Fruit fly (Drosophila melanogaster): ENCODE results near the gene Rop.

DNA sequence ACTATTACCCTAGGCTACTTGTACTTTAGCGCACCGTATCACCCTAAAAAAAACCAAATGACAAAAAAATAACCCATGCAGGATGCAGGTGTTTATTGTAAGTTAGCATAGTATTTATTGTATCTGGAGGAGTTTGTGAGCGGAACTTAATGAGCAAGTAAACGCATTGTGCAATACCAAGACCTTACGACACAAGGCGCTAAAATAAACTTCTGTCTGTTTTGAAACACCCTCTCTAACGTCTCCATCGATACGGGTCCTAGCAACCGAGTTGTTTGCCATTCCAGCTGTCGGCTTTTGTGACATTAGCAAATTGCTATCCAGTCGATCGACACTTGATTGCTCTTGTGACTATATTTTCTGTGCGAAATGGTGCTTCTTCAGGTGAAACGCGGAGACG, 34.8 kb upstream of the Rop start, which contains the start of gene CG18675:
- no peak for TF ChIP-seq Sry-δ (GFP tag; optimal IDR thresholded peaks at IDR 0.05)
- no peak for TF ChIP-seq usp (GFP tag; optimal IDR thresholded peaks at IDR 0.05)
- TF ChIP-seq CG31388 (GFP tag; optimal IDR thresholded peaks at IDR 0.05), result no peak
- TF ChIP-seq sug (tag; optimal IDR thresholded peaks at IDR 0.05), result no peak
- TF ChIP-seq Aef1 (GFP tag; IDR thresholded peaks at IDR 0.05), result no peak
- no peak for TF ChIP-seq hth (optimal IDR thresholded peaks at IDR 0.05)
- TF ChIP-seq unpg (GFP tag; optimal IDR thresholded peaks at IDR 0.05), result no peak
